Fruit fly (Drosophila melanogaster): ENCODE measurements around the gene CG18558.

Gene CG18558

DNA sequence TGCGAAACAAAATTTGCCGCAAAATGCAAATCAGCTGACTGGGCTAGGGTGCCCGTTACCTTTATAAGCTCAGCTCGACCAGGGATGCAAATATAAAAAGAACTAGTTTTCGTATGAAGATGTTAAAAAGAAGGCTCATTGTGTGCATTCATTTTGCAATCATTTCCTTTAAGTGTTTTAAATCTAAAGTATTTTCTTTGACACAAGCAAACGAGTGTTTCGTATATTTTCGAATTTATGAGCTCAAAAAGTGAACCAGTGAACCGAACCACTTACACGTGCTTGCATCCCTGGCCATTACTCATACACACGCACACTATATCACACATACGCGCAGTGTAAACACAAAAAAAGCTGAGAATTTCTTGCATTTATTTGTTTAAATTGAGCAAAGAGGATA, 33.9 kb upstream of the CG18558 start, which contains the start of the genes Prx6a and Sbat (continued):
- TF ChIP-seq CG10431 (GFP tag; optimal IDR thresholded peaks at IDR 0.05) = no peak
- TF ChIP-seq CG13775 (GFP tag; optimal IDR thresholded peaks at IDR 0.05) = peak; percentile 69
- TF ChIP-seq CG42726 (GFP tag; IDR thresholded peaks at IDR 0.05; ENCODE audit: partially characterized antibody) = no peak
- TF ChIP-seq Doc3 (GFP tag; IDR thresholded peaks at IDR 0.05; ENCODE audit: partially characterized antibody) = no peak
- no peak for TF ChIP-seq bbx (GFP tag; IDR thresholded peaks at IDR 0.05; ENCODE audit: partially characterized antibody)
- peak; percentile 24 for TF ChIP-seq CG15011 (GFP tag; optimal IDR thresholded peaks at IDR 0.05)
- TF ChIP-seq CG15601 (tag; optimal IDR thresholded peaks at IDR 0.05) = peak; percentile 53
- TF ChIP-seq bigmax (GFP tag; optimal IDR thresholded peaks at IDR 0.05) = no peak
- TF ChIP-seq caup (GFP tag; optimal IDR thresholded peaks at IDR 0.05; ENCODE audit: severe bottlenecking) = peak; percentile 56
- TF ChIP-seq salm (tag; optimal IDR thresholded peaks at IDR 0.05) = peak; percentile 37
- TF ChIP-seq CG13624 (GFP tag; optimal IDR thresholded peaks at IDR 0.05) = peak; percentile 75
- peak; percentile 49 for TF ChIP-seq jing (GFP tag; optimal IDR thresholded peaks at IDR 0.05)
- TF ChIP-seq CG13287 (GFP tag; IDR thresholded peaks at IDR 0.05; ENCODE audit: partially characterized antibody) = peak; percentile 48
- TF ChIP-seq dan (GFP tag; IDR thresholded peaks at IDR 0.05) = no peak
- peak; percentile 73 for TF ChIP-seq Antp (GFP tag; optimal IDR thresholded peaks at IDR 0.05)
- TF ChIP-seq lilli (GFP tag; optimal IDR thresholded peaks at IDR 0.05) = peak; percentile 98
- peak; percentile 70 for TF ChIP-seq CG7839 (tag; optimal IDR thresholded peaks at IDR 0.05)
- TF ChIP-seq vnd (GFP tag; IDR thresholded peaks at IDR 0.05; ENCODE audit: partially characterized antibody) = no peak
- peak; percentile 77 for TF ChIP-seq Side (GFP tag; optimal IDR thresholded peaks at IDR 0.05)
- peak; percentile 83 for TF ChIP-seq mam (GFP tag; optimal IDR thresholded peaks at IDR 0.05)
- no peak for TF ChIP-seq CG3065 (GFP tag; optimal IDR thresholded peaks at IDR 0.05)
- peak; percentile 57 for TF ChIP-seq CG18764 (GFP tag; optimal IDR thresholded peaks at IDR 0.05)
- TF ChIP-seq phol (tag; optimal IDR thresholded peaks at IDR 0.05) = peak; percentile 84
- no peak for TF ChIP-seq CG7271 (tag; optimal IDR thresholded peaks at IDR 0.05)
- TF ChIP-seq sob (GFP tag; IDR thresholded peaks at IDR 0.05) = peak; percentile 75
- no peak for TF ChIP-seq Hmx (GFP tag; optimal IDR thresholded peaks at IDR 0.05)
- peak; percentile 45; the same call in 1 of the 2 replicates for TF ChIP-seq stc (GFP tag; IDR thresholded peaks at IDR 0.05)
- peak; percentile 53 for TF ChIP-seq da (GFP tag; optimal IDR thresholded peaks at IDR 0.05)
- peak; percentile 62 for TF ChIP-seq CG11398 (GFP tag; optimal IDR thresholded peaks at IDR 0.05)
- peak; percentile 97 for TF ChIP-seq row (GFP tag; IDR thresholded peaks at IDR 0.05)
- peak; percentile 88 for TF ChIP-seq CG13424 (tag; optimal IDR thresholded peaks at IDR 0.05)
- peak; percentile 84 for TF ChIP-seq CG7372 (GFP tag; IDR thresholded peaks at IDR 0.05)
- TF ChIP-seq Nf-YB (GFP tag; optimal IDR thresholded peaks at IDR 0.05) = peak; percentile 30
- peak; percentile 70 for TF ChIP-seq Ptx1 (GFP tag; IDR thresholded peaks at IDR 0.05)
- TF ChIP-seq Ravus (GFP tag; IDR thresholded peaks at IDR 0.05) = no peak
- TF ChIP-seq gsb (GFP tag; IDR thresholded peaks at IDR 0.05) = 0 out of 2 replicates have a peak, but pooled peaks have one; percentile 30
- TF ChIP-seq MTF-1 (GFP tag; optimal IDR thresholded peaks at IDR 0.05; ENCODE audit: borderline replicate concordance) = no peak
- TF ChIP-seq nmo (GFP tag; optimal IDR thresholded peaks at IDR 0.05) = peak; percentile 86
- no peak for TF ChIP-seq CG10959 (GFP tag; IDR thresholded peaks at IDR 0.05)
- peak; percentile 62 for TF ChIP-seq CG14441 (GFP tag; IDR thresholded peaks at IDR 0.05)
- peak; percentile 80 for TF ChIP-seq grau (tag; optimal IDR thresholded peaks at IDR 0.05)
- peak; percentile 75 for TF ChIP-seq shn (GFP tag; optimal IDR thresholded peaks at IDR 0.05)
- TF ChIP-seq Lim3 (GFP tag; IDR thresholded peaks at IDR 0.05) = no peak
- TF ChIP-seq CG12769 (tag; optimal IDR thresholded peaks at IDR 0.05) = peak; percentile 77
- TF ChIP-seq CrebB (tag; optimal IDR thresholded peaks at IDR 0.05) = peak; percentile 58
- TF ChIP-seq CG8478 (optimal IDR thresholded peaks at IDR 0.05) = peak; percentile 88
- 0 out of 2 replicates have a peak, but pooled peaks have one; percentile 8 for TF ChIP-seq ttk (GFP tag; IDR thresholded peaks at IDR 0.05)
- peak; percentile 84 for TF ChIP-seq pzg (GFP tag; optimal IDR thresholded peaks at IDR 0.05)
- no peak for TF ChIP-seq sna (GFP tag; IDR thresholded peaks at IDR 0.05; ENCODE audit: partially characterized antibody)
- TF ChIP-seq CG14710 (tag; optimal IDR thresholded peaks at IDR 0.05) = peak; percentile 80
